Worm (Caenorhabditis elegans) whole organism, L2 larva: ENCODE results near the gene cdc-37.

Source experiments
- F13H6.1 ChIP-seq: sonication (generic microtip); optimal IDR thresholded peaks from 2 replicates; lab custom pipeline; 2016; ENCODE audit warnings: missing genetic modification characterization, missing compliant biosample characterization
- fos-1 ChIP-seq: fragments of 150-350 bp; optimal IDR thresholded peaks from 2 replicates; lab custom pipeline; 2014; ENCODE audit warnings: missing biosample characterization, missing genetic modification characterization
- skn-1 ChIP-seq: sonication (generic microtip); optimal IDR thresholded peaks from 2 replicates; lab custom pipeline; 2017; ENCODE audit warnings: missing biosample characterization, missing genetic modification characterization
- unc-62 ChIP-seq: fragments of 150-350 bp; optimal IDR thresholded peaks from 2 replicates; lab custom pipeline; 2014; ENCODE audit warnings: missing biosample characterization, missing genetic modification reagents, missing genetic modification characterization
- zag-1 ChIP-seq: fragments of 150-350 bp; optimal IDR thresholded peaks from 2 replicates; lab custom pipeline; 2014; ENCODE audit warnings: missing biosample characterization, missing genetic modification characterization
- ztf-4 ChIP-seq: fragments of 150-350 bp; optimal IDR thresholded peaks from 2 replicates; lab custom pipeline; 2014; ENCODE audit warnings: missing biosample characterization, missing genetic modification characterization

ce11 chrII:622478-622877, 42.1 kb upstream of the cdc-37 start:
- no peak for TF ChIP-seq unc-62
- TF ChIP-seq zag-1 (tag; lab: Kevin White, UChicago) = no peak
- TF ChIP-seq fos-1 (tag; lab: Kevin White, UChicago) = peak; percentile 61
- no peak for TF ChIP-seq skn-1 (tag; lab: Kevin White, UChicago)
- peak; percentile 29 for TF ChIP-seq F13H6.1
- no peak for TF ChIP-seq ztf-4 (tag; lab: Kevin White, UChicago)
